Worm (Caenorhabditis elegans) whole organism, L3 larva: ENCODE results near the gene nono-1.

ENCODE experiments used
- ama-1 ChIP-seq: fragments of 150-350 bp; optimal IDR thresholded peaks from 2 replicates; lab custom pipeline; 2018
- ceh-9 ChIP-seq: sonication (generic microtip); optimal IDR thresholded peaks from 2 replicates; lab custom pipeline; 2018; ENCODE audit warnings: missing biosample characterization, missing genetic modification characterization
- egl-27 ChIP-seq: sonication (generic microtip); optimal IDR thresholded peaks from 4 replicates; lab custom pipeline; 2017; ENCODE audit warnings: missing biosample characterization, missing genetic modification reagents, missing genetic modification characterization
- elt-3 ChIP-seq, 3 experiments: fragments of 150-350 bp in 1 of 3; sonication (generic microtip) in 2 of 3; optimal IDR thresholded peaks; 2 replicates in 2 of 3; 4 replicates in 1 of 3; lab custom pipeline; 2014 to 2017; ENCODE audit warnings: missing biosample characterization in 3 of 3, missing genetic modification characterization in 3 of 3
- fkh-10 ChIP-seq: sonication (generic microtip); optimal IDR thresholded peaks from 2 replicates; lab custom pipeline; 2017; ENCODE audit warnings: missing biosample characterization, missing genetic modification reagents, missing genetic modification characterization
- mdl-1 ChIP-seq: fragments of 150-350 bp; optimal IDR thresholded peaks from 2 replicates; lab custom pipeline; 2014; ENCODE audit warnings: missing biosample characterization, missing genetic modification characterization
- nhr-237 ChIP-seq: fragments of 150-350 bp; optimal IDR thresholded peaks from 2 replicates; lab custom pipeline; 2014; ENCODE audit warnings: missing biosample characterization, missing genetic modification characterization
- nhr-25 ChIP-seq: sonication (generic microtip); optimal IDR thresholded peaks from 2 replicates; lab custom pipeline; 2017; ENCODE audit warnings: missing biosample characterization, missing genetic modification characterization
- nhr-28 ChIP-seq: fragments of 150-350 bp; optimal IDR thresholded peaks from 2 replicates; lab custom pipeline; 2014; ENCODE audit warnings: missing biosample characterization, missing genetic modification characterization
- pqm-1 ChIP-seq: fragments of 150-350 bp; optimal IDR thresholded peaks from 2 replicates; lab custom pipeline; 2017; ENCODE audit warnings: missing biosample characterization, missing genetic modification characterization, inconsistent platforms
- snpc-4 ChIP-seq: fragments of 150-350 bp; optimal IDR thresholded peaks from 2 replicates; lab custom pipeline; 2014; ENCODE audit warnings: missing biosample characterization, missing genetic modification characterization
- tbx-2 ChIP-seq: sonication (generic microtip); optimal IDR thresholded peaks from 2 replicates; lab custom pipeline; 2016; ENCODE audit warnings: mild to moderate bottlenecking, missing genetic modification characterization, missing compliant biosample characterization
- ztf-11 ChIP-seq: fragments of 150-350 bp; optimal IDR thresholded peaks from 2 replicates; lab custom pipeline; 2014; ENCODE audit warnings: missing biosample characterization, missing genetic modification characterization
- ztf-4 ChIP-seq: fragments of 150-350 bp; optimal IDR thresholded peaks from 2 replicates; lab custom pipeline; 2014; ENCODE audit warnings: missing biosample characterization, missing genetic modification characterization

ce11 chrIII:5932853-5933252 lies 25.2 kb downstream of the nono-1 start, which contains the start of gene zmp-1:
- TF ChIP-seq ztf-11 (tag; lab: Kevin White, UChicago) = no peak
- no peak for TF ChIP-seq pqm-1 (tag; lab: Kevin White, UChicago)
- no peak for TF ChIP-seq snpc-4 (tag; lab: Kevin White, UChicago)
- no peak for TF ChIP-seq nhr-25 (tag; lab: Kevin White, UChicago)
- no peak for TF ChIP-seq nhr-28 (tag; lab: Kevin White, UChicago)
- no peak for TF ChIP-seq ztf-4 (tag; lab: Kevin White, UChicago)
- no peak for TF ChIP-seq fkh-10 (GFP tag; lab: Kevin White, UChicago)
- TF ChIP-seq mdl-1 (tag; lab: Kevin White, UChicago) = no peak
- TF ChIP-seq ama-1 (lab: Kevin White, UChicago) = no peak
- no peak for TF ChIP-seq ceh-9 (tag; lab: Kevin White, UChicago)
- no peak for TF ChIP-seq nhr-237 (tag; lab: Kevin White, UChicago)
- TF ChIP-seq elt-3 (tag; optimal IDR thresholded peaks at IDR 0.05; lab: Kevin White, UChicago) = no peak
- TF ChIP-seq egl-27 (tag; lab: Kevin White, UChicago) = no peak
- no peak for TF ChIP-seq tbx-2
